Fruit fly (Drosophila melanogaster) whole organism, embryonic: Measurements from ENCODE around the gene CG12177.

Experiments used
- Ada2b ChIP-seq: fragments of 200-800 bp; sonication (Bioruptor generic); IDR thresholded peaks from 2 replicates; pipeline ENCODE4 v1.3.6; 2022; ENCODE audit warnings: missing biosample characterization, missing genetic modification characterization
- Asciz ChIP-seq: fragments of 200-800 bp; sonication (Bioruptor generic); optimal IDR thresholded peaks from 2 replicates; lab custom pipeline; 2017; ENCODE audit warnings: missing biosample characterization, mild to moderate bottlenecking, missing genetic modification characterization, missing genetic modification reagents
- BEAF-32 ChIP-seq: fragments of 200-800 bp; sonication (Bioruptor generic); optimal IDR thresholded peaks from 3 replicates; lab custom pipeline; 2017; ENCODE audit warnings: missing biosample characterization, missing genetic modification characterization, mild to moderate bottlenecking, moderate library complexity, missing genetic modification reagents
- CG10147 ChIP-seq: fragments of 200-800 bp; sonication (Bioruptor generic); optimal IDR thresholded peaks from 2 replicates; lab custom pipeline; 2019; ENCODE audit warnings: missing biosample characterization, mild to moderate bottlenecking, missing genetic modification characterization, moderate library complexity
- CG10209 ChIP-seq: fragments of 200-800 bp; sonication (Bioruptor generic); optimal IDR thresholded peaks from 3 replicates; lab custom pipeline; 2017; ENCODE audit warnings: missing biosample characterization, mild to moderate bottlenecking, missing genetic modification characterization, missing genetic modification reagents
- CG10462 ChIP-seq: fragments of 200-800 bp; sonication (Bioruptor generic); optimal IDR thresholded peaks from 2 replicates; lab custom pipeline; 2016; ENCODE audit warnings: missing biosample characterization, missing genetic modification characterization
- CG11504 ChIP-seq: fragments of 200-800 bp; sonication (Bioruptor generic); optimal IDR thresholded peaks from 3 replicates; lab custom pipeline; 2019; ENCODE audit warnings: missing biosample characterization, mild to moderate bottlenecking, missing genetic modification characterization, moderate library complexity
- CG12104 ChIP-seq: fragments of 200-800 bp; sonication (Bioruptor generic); optimal IDR thresholded peaks from 3 replicates; lab custom pipeline; 2016; ENCODE audit warnings: missing biosample characterization, missing genetic modification characterization
- CG15269 ChIP-seq: fragments of 200-800 bp; sonication (Bioruptor generic); optimal IDR thresholded peaks from 2 replicates; lab custom pipeline; 2018; ENCODE audit warnings: missing biosample characterization, mild to moderate bottlenecking, missing genetic modification characterization, moderate library complexity
- CG1529 ChIP-seq: fragments of 200-800 bp; sonication (Bioruptor generic); optimal IDR thresholded peaks from 3 replicates; lab custom pipeline; 2018; ENCODE audit warnings: missing biosample characterization, missing genetic modification characterization
- CG1603 ChIP-seq: fragments of 200-800 bp; sonication (Bioruptor generic); optimal IDR thresholded peaks from 2 replicates; lab custom pipeline; 2019; ENCODE audit warnings: missing biosample characterization, mild to moderate bottlenecking, missing genetic modification characterization, moderate library complexity
- CG17612 ChIP-seq: fragments of 200-800 bp; sonication (Bioruptor generic); IDR thresholded peaks from 2 replicates; pipeline ENCODE4 v1.3.6; 2022; ENCODE audit warnings: missing biosample characterization, missing genetic modification characterization
- CG18262 ChIP-seq: fragments of 200-800 bp; optimal IDR thresholded peaks from 3 replicates; lab custom pipeline; 2019; ENCODE audit warnings: missing biosample characterization, mild to moderate bottlenecking, missing genetic modification characterization, moderate library complexity
- CG31441 ChIP-seq: fragments of 200-800 bp; sonication (Bioruptor generic); IDR thresholded peaks from 2 replicates; pipeline ENCODE4 v1.3.6; 2022; ENCODE audit warnings: missing biosample characterization, missing genetic modification characterization
- CG32772 ChIP-seq: fragments of 200-800 bp; sonication (Bioruptor generic); IDR thresholded peaks from 2 replicates; pipeline ENCODE4 v1.3.6; 2022; ENCODE audit warnings: missing biosample characterization, missing genetic modification characterization
- CG3281 ChIP-seq: fragments of 200-800 bp; sonication (Bioruptor generic); optimal IDR thresholded peaks from 3 replicates; lab custom pipeline; 2017; ENCODE audit warnings: missing biosample characterization, mild to moderate bottlenecking, missing genetic modification characterization
- CG4820 ChIP-seq: fragments of 200-800 bp; sonication (Bioruptor generic); optimal IDR thresholded peaks from 3 replicates; lab custom pipeline; 2016; ENCODE audit warnings: missing biosample characterization, missing genetic modification characterization
- CG5245 ChIP-seq: fragments of 200-800 bp; sonication (Bioruptor generic); optimal IDR thresholded peaks from 3 replicates; lab custom pipeline; 2016; ENCODE audit warnings: missing biosample characterization, missing genetic modification characterization
- CG6854 ChIP-seq: fragments of 200-800 bp; sonication (Bioruptor generic); optimal IDR thresholded peaks from 3 replicates; lab custom pipeline; 2017; ENCODE audit warnings: missing biosample characterization, mild to moderate bottlenecking, missing genetic modification characterization
- CG7271 ChIP-seq: fragments of 200-800 bp; sonication (Bioruptor generic); optimal IDR thresholded peaks from 2 replicates; lab custom pipeline; 2018; ENCODE audit warnings: missing biosample characterization, mild to moderate bottlenecking, missing genetic modification characterization, moderate library complexity
- CG7839 ChIP-seq: fragments of 200-800 bp; sonication (Bioruptor generic); optimal IDR thresholded peaks from 3 replicates; lab custom pipeline; 2018; ENCODE audit warnings: missing biosample characterization, mild to moderate bottlenecking, missing genetic modification characterization, moderate library complexity
- CG7928 ChIP-seq: fragments of 200-800 bp; sonication (Bioruptor generic); optimal IDR thresholded peaks from 2 replicates; lab custom pipeline; 2017; ENCODE audit warnings: missing biosample characterization, mild to moderate bottlenecking, missing genetic modification characterization
- CG7987 ChIP-seq: fragments of 200-800 bp; sonication (Bioruptor generic); optimal IDR thresholded peaks from 2 replicates; lab custom pipeline; 2018; ENCODE audit warnings: missing biosample characterization, mild to moderate bottlenecking, missing genetic modification characterization, moderate library complexity
- CG8359 ChIP-seq: fragments of 200-800 bp; sonication (Bioruptor generic); optimal IDR thresholded peaks from 2 replicates; lab custom pipeline; 2017; ENCODE audit warnings: missing biosample characterization, mild to moderate bottlenecking, missing genetic modification characterization, borderline replicate concordance
- CG8388 ChIP-seq: fragments of 200-800 bp; sonication (Bioruptor generic); optimal IDR thresholded peaks from 2 replicates; lab custom pipeline; 2019; ENCODE audit warnings: missing biosample characterization, mild to moderate bottlenecking, missing genetic modification characterization, moderate library complexity
- CG8478 ChIP-seq: fragments of >200 bp; optimal IDR thresholded peaks from 2 replicates; lab custom pipeline; 2018
- CG9437 ChIP-seq: fragments of 200-800 bp; sonication (Bioruptor generic); optimal IDR thresholded peaks from 2 replicates; lab custom pipeline; 2018; ENCODE audit warnings: missing biosample characterization, mild to moderate bottlenecking, missing genetic modification characterization
- CHES-1-like ChIP-seq: fragments of 200-800 bp; sonication (Bioruptor generic); optimal IDR thresholded peaks from 2 replicates; lab custom pipeline; 2016; ENCODE audit warnings: missing biosample characterization, missing genetic modification characterization
- Dbx ChIP-seq: fragments of 200-800 bp; sonication (Bioruptor generic); IDR thresholded peaks from 3 replicates; pipeline ENCODE4 v1.3.6; 2022; ENCODE audit warnings: missing biosample characterization, missing genetic modification characterization
- Dfd ChIP-seq, 2 experiments: fragments of >200 bp; optimal IDR thresholded peaks; 2 replicates each; lab custom pipeline; 2017; ENCODE audit warnings: missing biosample characterization in 2 of 2, missing genetic modification characterization in 2 of 2
- HHEX ChIP-seq: fragments of 200-800 bp; sonication (Bioruptor generic); optimal IDR thresholded peaks from 3 replicates; lab custom pipeline; 2017; ENCODE audit warnings: missing biosample characterization, mild to moderate bottlenecking, missing genetic modification characterization, missing genetic modification reagents
- Hmr ChIP-seq: fragments of 200-800 bp; sonication (Bioruptor generic); optimal IDR thresholded peaks from 3 replicates; lab custom pipeline; 2017; ENCODE audit warnings: mild to moderate bottlenecking, missing biosample characterization, missing genetic modification reagents, missing genetic modification characterization
- NC2α ChIP-seq: fragments of 200-800 bp; sonication (Bioruptor generic); optimal IDR thresholded peaks from 2 replicates; lab custom pipeline; 2016; ENCODE audit warnings: missing biosample characterization, missing genetic modification characterization
- Nf-YB ChIP-seq: fragments of 200-800 bp; sonication (Bioruptor generic); optimal IDR thresholded peaks from 3 replicates; lab custom pipeline; 2019; ENCODE audit warnings: missing biosample characterization, mild to moderate bottlenecking, missing genetic modification characterization, moderate library complexity
- Optix ChIP-seq: fragments of 200-800 bp; sonication (Bioruptor generic); IDR thresholded peaks from 3 replicates; pipeline ENCODE4 v1.3.6; 2022; ENCODE audit warnings: missing biosample characterization, missing genetic modification characterization
- Side ChIP-seq: fragments of 200-800 bp; sonication (Bioruptor generic); optimal IDR thresholded peaks from 2 replicates; lab custom pipeline; 2016; ENCODE audit warnings: missing biosample characterization, missing genetic modification characterization
- Sox102F ChIP-seq: fragments of 200-800 bp; sonication (Bioruptor generic); optimal IDR thresholded peaks from 2 replicates; lab custom pipeline; 2018; ENCODE audit warnings: missing biosample characterization, mild to moderate bottlenecking, missing genetic modification characterization, moderate library complexity
- YL-1 ChIP-seq: fragments of 200-800 bp; sonication (Bioruptor generic); optimal IDR thresholded peaks from 3 replicates; lab custom pipeline; 2017; ENCODE audit warnings: missing biosample characterization, mild to moderate bottlenecking, missing genetic modification characterization
- bsh ChIP-seq, 2 experiments: fragments of 200-800 bp; sonication (Bioruptor generic); optimal IDR thresholded peaks; 2 replicates each; lab custom pipeline; 2017 to 2018; ENCODE audit warnings: mild to moderate bottlenecking in 2 of 2, missing biosample characterization in 2 of 2, missing genetic modification characterization in 2 of 2, moderate library complexity in 1 of 2
- chn ChIP-seq: fragments of 200-800 bp; sonication (Bioruptor generic); optimal IDR thresholded peaks from 2 replicates; lab custom pipeline; 2016; ENCODE audit warnings: missing biosample characterization, missing genetic modification characterization
- fd96Cb ChIP-seq: fragments of 200-800 bp; sonication (Bioruptor generic); optimal IDR thresholded peaks from 2 replicates; lab custom pipeline; 2018; ENCODE audit warnings: missing biosample characterization, mild to moderate bottlenecking, missing genetic modification characterization, moderate library complexity
- gem ChIP-seq: fragments of 200-800 bp; sonication (Bioruptor generic); optimal IDR thresholded peaks from 2 replicates; lab custom pipeline; 2019; ENCODE audit warnings: missing biosample characterization, mild to moderate bottlenecking, missing genetic modification characterization, moderate library complexity
- grn ChIP-seq: fragments of 200-800 bp; sonication (Bioruptor generic); optimal IDR thresholded peaks from 3 replicates; lab custom pipeline; 2017; ENCODE audit warnings: missing biosample characterization, missing genetic modification characterization
- gsb-n ChIP-seq: fragments of 200-800 bp; sonication (Bioruptor generic); optimal IDR thresholded peaks from 3 replicates; lab custom pipeline; 2018; ENCODE audit warnings: missing biosample characterization, mild to moderate bottlenecking, missing genetic modification characterization
- kah ChIP-seq: fragments of 200-800 bp; sonication (Bioruptor generic); optimal IDR thresholded peaks from 2 replicates; lab custom pipeline; 2018; ENCODE audit warnings: missing biosample characterization, mild to moderate bottlenecking, missing genetic modification characterization
- lbe ChIP-seq: fragments of 200-800 bp; sonication (Bioruptor generic); optimal IDR thresholded peaks from 2 replicates; lab custom pipeline; 2016; ENCODE audit warnings: missing biosample characterization, mild to moderate bottlenecking, missing genetic modification characterization
- onecut ChIP-seq: fragments of 200-800 bp; sonication (Bioruptor generic); IDR thresholded peaks from 2 replicates; pipeline ENCODE4 v1.3.6; 2022; ENCODE audit warnings: missing biosample characterization, missing genetic modification characterization
- so ChIP-seq: fragments of 200-800 bp; sonication (Bioruptor generic); IDR thresholded peaks from 3 replicates; pipeline ENCODE4 v1.3.6; 2022; ENCODE audit warnings: missing biosample characterization, missing genetic modification characterization
- tio ChIP-seq: fragments of 200-800 bp; sonication (Bioruptor generic); optimal IDR thresholded peaks from 2 replicates; lab custom pipeline; 2017; ENCODE audit warnings: missing biosample characterization, missing genetic modification characterization, inconsistent platforms
- z ChIP-seq: fragments of 200-800 bp; sonication (Bioruptor generic); IDR thresholded peaks from 3 replicates; pipeline ENCODE4 v1.3.6; 2022; ENCODE audit warnings: missing biosample characterization, missing genetic modification characterization

Gene CG12177

dm6 chrX:13644696-13645393, 35.5 kb downstream of the CG12177 start (continued):
- TF ChIP-seq Asciz (peak; percentile 78), Hmr (peak; percentile 40), CG1529 (GFP tag; lab: Kevin White, UChicago) (peak; percentile 25), CG6854 (GFP tag; lab: Kevin White, UChicago) (peak; percentile 33), CG7271 (tag; lab: Kevin White, UChicago) (peak; percentile 5), kah (GFP tag; lab: Kevin White, UChicago) (no peak), CG9437 (GFP tag; lab: Kevin White, UChicago) (no peak), CG8388 (GFP tag; lab: Kevin White, UChicago) (peak; percentile 13), tio (GFP tag; lab: Kevin White, UChicago) (no peak), CG18262 (tag; lab: Kevin White, UChicago) (peak; percentile 19), so (no peak), fd96Cb (tag; lab: Kevin White, UChicago) (peak; percentile 40), HHEX (GFP tag; lab: Kevin White, UChicago) (peak; percentile 28), Nf-YB (peak; percentile 23), z (GFP tag; lab: Robert Waterston, UW) (no peak), CG32772 (GFP tag; lab: Robert Waterston, UW) (no peak), CG8359 (GFP tag; lab: Kevin White, UChicago) (peak; percentile 96), Dbx (GFP tag; lab: Robert Waterston, UW) (no peak), gsb-n (tag; lab: Kevin White, UChicago) (peak; percentile 55), CG10209 (GFP tag; lab: Kevin White, UChicago) (peak; percentile 46), CG31441 (peak; percentile 47), bsh (GFP tag; optimal IDR thresholded peaks at IDR 0.05; lab: Kevin White, UChicago) (peak; percentile 28 to 75), YL-1 (peak; percentile 1), gem (tag; lab: Kevin White, UChicago) (peak; percentile 67), CG7987 (GFP tag; lab: Kevin White, UChicago) (peak; percentile 22), lbe (GFP tag; lab: Kevin White, UChicago) (no peak), CG7839 (peak; percentile 40), onecut (GFP tag; lab: Robert Waterston, UW) (no peak), CG15269 (tag; lab: Kevin White, UChicago) (peak; percentile 52)

DNA sequence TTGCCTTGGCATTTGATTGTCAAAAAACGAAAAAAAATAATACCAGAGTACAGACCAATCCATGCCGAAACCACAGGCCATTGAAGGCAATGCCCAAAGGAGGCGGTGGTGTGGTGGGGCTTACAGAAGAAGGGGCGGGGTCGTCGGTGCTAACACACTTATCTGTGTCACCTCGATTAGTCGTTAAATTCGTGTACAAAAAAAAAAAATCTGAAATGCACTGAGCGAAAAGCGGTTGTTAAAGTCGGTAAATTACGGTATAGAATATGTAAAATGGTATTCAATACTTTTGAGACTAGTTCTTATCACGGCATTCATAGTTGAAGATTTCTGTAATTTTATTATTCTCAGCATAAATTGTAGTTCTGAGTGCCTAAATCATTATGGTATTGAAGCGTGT, 36.3 kb downstream of the CG12177 start:
- TF ChIP-seq CG7928 (GFP tag; lab: Kevin White, UChicago) (no peak), grn (GFP tag; lab: Kevin White, UChicago) (peak; percentile 50), fd96Cb (tag; lab: Kevin White, UChicago) (peak; percentile 55), chn (GFP tag; lab: Kevin White, UChicago) (peak; percentile 51), Dfd (GFP tag; optimal IDR thresholded peaks at IDR 0.05; lab: Kevin White, UChicago) (no peak), Side (GFP tag; lab: Kevin White, UChicago) (peak; percentile 57), CG10462 (GFP tag; lab: Kevin White, UChicago) (no peak), CG11504 (tag; lab: Kevin White, UChicago) (peak; percentile 68), CG5245 (GFP tag; lab: Kevin White, UChicago) (peak; percentile 57), BEAF-32 (no peak), CG1603 (tag; lab: Kevin White, UChicago) (peak; percentile 68), Ada2b (GFP tag; lab: Robert Waterston, UW) (peak; percentile 78), CHES-1-like (GFP tag; lab: Kevin White, UChicago) (no peak), CG12104 (GFP tag; lab: Kevin White, UChicago) (no peak), CG8478 (lab: Kevin White, UChicago) (no peak), CG10147 (GFP tag; lab: Kevin White, UChicago) (peak; percentile 22), CG3281 (GFP tag; lab: Kevin White, UChicago) (peak; percentile 28), CG4820 (GFP tag; lab: Kevin White, UChicago) (peak; percentile 54), Optix (GFP tag; lab: Robert Waterston, UW) (peak; percentile 40; the same call in 1 of the 3 replicates), so (peak; percentile 67; the same call in 1 of the 3 replicates), NC2α (GFP tag; lab: Kevin White, UChicago) (no peak), Sox102F (peak; percentile 63), CG17612 (GFP tag; lab: Robert Waterston, UW) (no peak)
